Fruit fly (Drosophila melanogaster) Kc167 (cell line): ENCODE results near the gene CG18268.

Experiments used
- h ChIP-seq: fragments of >200 bp; optimal IDR thresholded peaks from 3 replicates; lab custom pipeline; 2018; ENCODE audit warnings: missing external identifiers
- insv ChIP-seq: fragments of >200 bp; optimal IDR thresholded peaks from 3 replicates; lab custom pipeline; 2018; ENCODE audit warnings: missing external identifiers
- psq ChIP-seq: fragments of >200 bp; optimal IDR thresholded peaks from 2 replicates; lab custom pipeline; 2017; ENCODE audit warnings: missing external identifiers

DNA sequence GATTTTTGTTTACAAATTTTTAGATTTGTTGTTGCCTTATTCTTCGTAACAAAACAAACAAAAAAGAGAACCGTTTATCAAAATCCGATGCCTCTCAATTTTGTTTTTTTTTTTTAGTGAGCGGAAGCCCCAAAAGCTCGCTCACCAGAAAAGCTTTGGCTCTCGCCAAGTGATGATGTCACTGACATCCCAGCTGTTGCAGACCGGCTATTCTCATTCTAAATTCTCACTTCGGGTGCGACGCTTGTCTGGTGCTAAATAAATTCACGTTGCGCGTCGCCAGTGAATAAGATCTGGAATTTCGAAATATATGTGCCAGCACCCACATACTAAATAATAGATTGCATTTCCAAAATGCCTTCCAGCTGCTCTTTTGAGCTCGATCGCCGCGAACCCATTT, 10.4 kb downstream of the CG18268 start, which contains the start of gene CG2641:
- TF ChIP-seq psq (no peak), h (lab: Kevin White, UChicago) (no peak), insv (lab: Kevin White, UChicago) (no peak)
